Worm (Caenorhabditis elegans) whole organism, L1 larva: ENCODE data around the gene pph-4.1.

Experiments used
- C04F5.9 ChIP-seq: sonication (generic microtip); optimal IDR thresholded peaks from 2 replicates; lab custom pipeline; 2016; ENCODE audit warnings: missing genetic modification characterization, missing compliant biosample characterization
- C16A3.4 ChIP-seq: fragments of 150-350 bp; optimal IDR thresholded peaks from 2 replicates; lab custom pipeline; 2014; ENCODE audit warnings: missing biosample characterization, missing genetic modification characterization
- Y116A8C.19 ChIP-seq: sonication (generic microtip); optimal IDR thresholded peaks from 2 replicates; lab custom pipeline; 2016; ENCODE audit warnings: missing compliant biosample characterization, missing genetic modification characterization, borderline replicate concordance
- aha-1 ChIP-seq: fragments of 150-350 bp; optimal IDR thresholded peaks from 2 replicates; lab custom pipeline; 2014; ENCODE audit warnings: missing biosample characterization, missing genetic modification characterization
- alr-1 ChIP-seq: fragments of 200-800 bp; sonication (Bioruptor generic); optimal IDR thresholded peaks from 2 replicates; lab custom pipeline; 2018; ENCODE audit warnings: borderline replicate concordance, mild to moderate bottlenecking, missing genetic modification characterization, missing compliant biosample characterization
- aly-2 ChIP-seq: fragments of 150-350 bp; optimal IDR thresholded peaks from 2 replicates; lab custom pipeline; 2014; ENCODE audit warnings: missing biosample characterization, missing genetic modification characterization
- ama-1 ChIP-seq: fragments of 150-350 bp; optimal IDR thresholded peaks from 2 replicates; lab custom pipeline; 2014
- ceh-88 ChIP-seq: fragments of 200-800 bp; sonication (Bioruptor generic); IDR thresholded peaks from 2 replicates; pipeline ENCODE4 v1.3.6; 2022; ENCODE audit warnings: missing genetic modification characterization, missing compliant biosample characterization
- ceh-90 ChIP-seq: sonication (generic microtip); optimal IDR thresholded peaks from 2 replicates; lab custom pipeline; 2016; ENCODE audit warnings: missing genetic modification characterization, missing compliant biosample characterization
- dpl-1 ChIP-seq, 3 experiments: fragments of 150-350 bp in 2 of 3; sonication (generic microtip) in 1 of 3; optimal IDR thresholded peaks; 2 replicates each; lab custom pipeline; 2014 to 2017; ENCODE audit warnings: missing biosample characterization in 3 of 3, missing genetic modification characterization in 3 of 3, missing genetic modification reagents in 3 of 3
- dsc-1 ChIP-seq: sonication (generic microtip); optimal IDR thresholded peaks from 2 replicates; lab custom pipeline; 2016; ENCODE audit warnings: mild to moderate bottlenecking, missing genetic modification characterization, missing compliant biosample characterization
- efl-1 ChIP-seq, 4 experiments: fragments of 150-350 bp; optimal IDR thresholded peaks in 3 of 4; peaks in 1 of 4; 1 replicate in 1 of 4; 2 replicates in 3 of 4; lab custom pipeline; 2014; ENCODE audit warnings: missing biosample characterization in 2 of 4, missing genetic modification characterization in 2 of 4, missing genetic modification reagents in 2 of 4
- egl-13 ChIP-seq: sonication (generic microtip); optimal IDR thresholded peaks from 2 replicates; lab custom pipeline; 2016; ENCODE audit warnings: missing genotype, missing genetic modification reagents, missing genetic modification characterization, missing compliant biosample characterization
- egl-27 ChIP-seq, 2 experiments: fragments of 150-350 bp in 1 of 2; sonication (generic microtip); optimal IDR thresholded peaks; 3 replicates each; lab custom pipeline; 2017 to 2018; ENCODE audit warnings: missing biosample characterization in 2 of 2, missing genetic modification characterization in 2 of 2, missing genetic modification reagents in 2 of 2
- elt-3 ChIP-seq, 6 experiments: fragments of 150-350 bp in 1 of 6; sonication (generic microtip); optimal IDR thresholded peaks; 2 replicates each; lab custom pipeline; 2017 to 2018; ENCODE audit warnings: missing biosample characterization in 6 of 6, missing genetic modification characterization in 6 of 6, inconsistent platforms in 1 of 6
- ets-5 ChIP-seq: fragments of 200-800 bp; sonication (Bioruptor generic); IDR thresholded peaks from 2 replicates; pipeline ENCODE4 v1.3.6; 2022; ENCODE audit warnings: missing genetic modification characterization, missing compliant biosample characterization
- fkh-10 ChIP-seq: sonication (generic microtip); optimal IDR thresholded peaks from 2 replicates; lab custom pipeline; 2017; ENCODE audit warnings: missing biosample characterization, missing genetic modification reagents, missing genetic modification characterization
- fos-1 ChIP-seq: fragments of 150-350 bp; optimal IDR thresholded peaks from 2 replicates; lab custom pipeline; 2014; ENCODE audit warnings: missing biosample characterization, missing genetic modification characterization
- grh-1 ChIP-seq: fragments of 200-800 bp; sonication (Bioruptor generic); IDR thresholded peaks from 2 replicates; pipeline ENCODE4 v1.3.6; 2022; ENCODE audit warnings: missing genetic modification reagents, missing genetic modification characterization, missing compliant biosample characterization
- hlh-17 ChIP-seq: fragments of 200-800 bp; sonication (Bioruptor generic); optimal IDR thresholded peaks from 2 replicates; lab custom pipeline; 2018; ENCODE audit warnings: missing genetic modification characterization, mild to moderate bottlenecking, missing compliant biosample characterization, moderate library complexity, borderline replicate concordance
- hlh-4 ChIP-seq: sonication (generic microtip); optimal IDR thresholded peaks from 2 replicates; lab custom pipeline; 2016; ENCODE audit warnings: mild to moderate bottlenecking, missing genetic modification characterization, missing compliant biosample characterization
- irx-1 ChIP-seq: sonication (generic microtip); optimal IDR thresholded peaks from 2 replicates; lab custom pipeline; 2016; ENCODE audit warnings: missing genetic modification characterization, missing compliant biosample characterization
- isw-1 ChIP-seq: fragments of 200-800 bp; sonication (Bioruptor generic); IDR thresholded peaks from 2 replicates; pipeline ENCODE4 v1.3.6; 2022; ENCODE audit warnings: missing genetic modification characterization, missing compliant biosample characterization
- lin-13 ChIP-seq: fragments of 150-350 bp; optimal IDR thresholded peaks from 2 replicates; lab custom pipeline; 2014; ENCODE audit warnings: missing biosample characterization, missing genetic modification reagents, missing genetic modification characterization
- lin-14 ChIP-seq: fragments of 200-800 bp; sonication (Bioruptor generic); optimal IDR thresholded peaks from 2 replicates; lab custom pipeline; 2018; ENCODE audit warnings: mild to moderate bottlenecking, missing genetic modification characterization, moderate library complexity, missing compliant biosample characterization
- lin-39 ChIP-seq: fragments of 150-350 bp; optimal IDR thresholded peaks from 2 replicates; lab custom pipeline; 2014; ENCODE audit warnings: missing biosample characterization, missing genetic modification reagents, missing genetic modification characterization
- lir-3 ChIP-seq: sonication (generic microtip); optimal IDR thresholded peaks from 2 replicates; lab custom pipeline; 2016; ENCODE audit warnings: mild to moderate bottlenecking, missing genetic modification characterization, moderate library complexity, missing compliant biosample characterization; ENCODE audit not compliant: poor library complexity
- mdl-1 ChIP-seq, 2 experiments: fragments of 150-350 bp; optimal IDR thresholded peaks; 2 replicates each; lab custom pipeline; 2014 to 2017; ENCODE audit warnings: missing biosample characterization in 2 of 2, missing genetic modification characterization in 2 of 2, inconsistent platforms in 1 of 2
- nhr-11 ChIP-seq: fragments of 150-350 bp; optimal IDR thresholded peaks from 2 replicates; lab custom pipeline; 2014; ENCODE audit warnings: missing biosample characterization, missing genetic modification characterization
- nhr-12 ChIP-seq: sonication (generic microtip); optimal IDR thresholded peaks from 2 replicates; lab custom pipeline; 2017; ENCODE audit warnings: missing biosample characterization, missing genetic modification characterization
- nhr-20 ChIP-seq: sonication (generic microtip); optimal IDR thresholded peaks from 2 replicates; lab custom pipeline; 2016; ENCODE audit warnings: mild to moderate bottlenecking, missing genetic modification characterization, missing compliant biosample characterization
- nhr-237 ChIP-seq: fragments of 150-350 bp; optimal IDR thresholded peaks from 2 replicates; lab custom pipeline; 2014; ENCODE audit warnings: missing biosample characterization, missing genetic modification characterization
- nhr-28 ChIP-seq: fragments of 150-350 bp; optimal IDR thresholded peaks from 2 replicates; lab custom pipeline; 2014; ENCODE audit warnings: missing biosample characterization, missing genetic modification characterization
- nhr-71 ChIP-seq: sonication (generic microtip); optimal IDR thresholded peaks from 2 replicates; lab custom pipeline; 2016; ENCODE audit warnings: mild to moderate bottlenecking, missing genetic modification characterization, moderate library complexity, missing compliant biosample characterization
- nhr-84 ChIP-seq: sonication (generic microtip); optimal IDR thresholded peaks from 2 replicates; lab custom pipeline; 2017; ENCODE audit warnings: missing biosample characterization, missing genetic modification characterization
- nhr-85 ChIP-seq: sonication (generic microtip); peaks from one replicate; lab custom pipeline; 2016; ENCODE audit warnings: missing genetic modification characterization, inconsistent platforms, missing compliant biosample characterization
- pqm-1 ChIP-seq: sonication (generic microtip); optimal IDR thresholded peaks from 3 replicates; lab custom pipeline; 2017; ENCODE audit warnings: missing biosample characterization, missing genetic modification characterization
- rnt-1 ChIP-seq: sonication (generic microtip); optimal IDR thresholded peaks from 2 replicates; lab custom pipeline; 2016; ENCODE audit warnings: mild to moderate bottlenecking, missing genetic modification characterization, moderate library complexity, missing compliant biosample characterization
- snu-23 ChIP-seq: sonication (generic microtip); optimal IDR thresholded peaks from 2 replicates; lab custom pipeline; 2016; ENCODE audit warnings: missing genetic modification characterization, missing compliant biosample characterization
- sox-4 ChIP-seq: sonication (generic microtip); optimal IDR thresholded peaks from 2 replicates; lab custom pipeline; 2016; ENCODE audit warnings: missing genetic modification characterization, missing compliant biosample characterization
- sptf-1 ChIP-seq: fragments of 150-350 bp; optimal IDR thresholded peaks from 2 replicates; lab custom pipeline; 2014; ENCODE audit warnings: missing biosample characterization, missing genetic modification characterization
- sup-37 ChIP-seq: fragments of 200-800 bp; sonication (Bioruptor generic); optimal IDR thresholded peaks from 2 replicates; lab custom pipeline; 2018; ENCODE audit warnings: mild to moderate bottlenecking, missing genetic modification characterization, missing compliant biosample characterization
- tbx-2 ChIP-seq: sonication (generic microtip); optimal IDR thresholded peaks from 2 replicates; lab custom pipeline; 2016; ENCODE audit warnings: missing genetic modification characterization, missing compliant biosample characterization
- tlp-1 ChIP-seq: fragments of 150-350 bp; optimal IDR thresholded peaks from 2 replicates; lab custom pipeline; 2014; ENCODE audit warnings: missing biosample characterization, missing genetic modification characterization
- unc-30 ChIP-seq: sonication (generic microtip); optimal IDR thresholded peaks from 2 replicates; lab custom pipeline; 2017; ENCODE audit warnings: missing biosample characterization, missing genetic modification characterization
- unc-62 ChIP-seq: fragments of 150-350 bp; optimal IDR thresholded peaks from 2 replicates; lab custom pipeline; 2014; ENCODE audit warnings: missing biosample characterization, missing genetic modification reagents, missing genetic modification characterization
- unc-86 ChIP-seq: sonication (generic microtip); optimal IDR thresholded peaks from 2 replicates; lab custom pipeline; 2016; ENCODE audit warnings: missing genetic modification characterization, missing compliant biosample characterization
- unc-98 ChIP-seq: fragments of 200-800 bp; sonication (Bioruptor generic); IDR thresholded peaks from 2 replicates; pipeline ENCODE4 v1.3.6; 2022; ENCODE audit warnings: missing genetic modification characterization, missing compliant biosample characterization
- xbp-1 ChIP-seq: sonication (generic microtip); optimal IDR thresholded peaks from 2 replicates; lab custom pipeline; 2016; ENCODE audit warnings: missing genetic modification characterization, missing compliant biosample characterization
- zag-1 ChIP-seq: fragments of 150-350 bp; optimal IDR thresholded peaks from 2 replicates; lab custom pipeline; 2014; ENCODE audit warnings: missing biosample characterization, missing genetic modification characterization
- ztf-11 ChIP-seq, 2 experiments: sonication (generic microtip); optimal IDR thresholded peaks; 2 replicates each; lab custom pipeline; 2016 to 2017; ENCODE audit warnings: missing genetic modification characterization in 2 of 2, missing biosample characterization in 1 of 2, missing compliant biosample characterization in 1 of 2

The pph-4.1 gene

ce11 chrIII:12368462-12369306 is 17.5 kb upstream of the pph-4.1 start, which contains the start of gene his-72:
his-72 (minus strand) TSS chrIII:12369050.
- no peak for TF ChIP-seq irx-1 (tag; lab: Kevin White, UChicago)
- TF ChIP-seq hlh-4 = no peak
- peak; percentile 51 for TF ChIP-seq rnt-1 (tag; lab: Kevin White, UChicago)
- TF ChIP-seq nhr-237 (tag; lab: Kevin White, UChicago) = no peak
- no peak for TF ChIP-seq sptf-1 (tag; lab: Kevin White, UChicago)
- no peak for TF ChIP-seq Y116A8C.19 (tag; lab: Kevin White, UChicago)
- TF ChIP-seq dsc-1 (tag; lab: Kevin White, UChicago) = peak; percentile 48
- TF ChIP-seq unc-62 (GFP tag; lab: Kevin White, UChicago) = no peak
- TF ChIP-seq nhr-11 (tag; lab: Kevin White, UChicago) = no peak
- TF ChIP-seq ceh-88 (GFP tag; lab: Robert Waterston, UW) = 0 out of 2 replicates have a peak, but pooled peaks have one; percentile 17
- TF ChIP-seq zag-1 = no peak
- peak in 1 of 6 experiments; percentile 2 for TF ChIP-seq elt-3 (tag; optimal IDR thresholded peaks at IDR 0.05; lab: Kevin White, UChicago)
- TF ChIP-seq isw-1 = peak; percentile 36
- peak; percentile 43 to 56 for TF ChIP-seq efl-1 (optimal IDR thresholded peaks at IDR 0.05; lab: Kevin White, UChicago)
- TF ChIP-seq efl-1 (GFP tag; optimal IDR thresholded peaks at IDR 0.05 in 1 of 2; lab: Kevin White, UChicago) = peak; percentile 54 to 89
- TF ChIP-seq alr-1 (tag; lab: Kevin White, UChicago) = no peak
- TF ChIP-seq ets-5 (GFP tag; lab: Robert Waterston, UW) = no peak
- TF ChIP-seq snu-23 (GFP tag; lab: Kevin White, UChicago) = peak; percentile 33
- no peak for TF ChIP-seq nhr-12 (tag; lab: Kevin White, UChicago)
- TF ChIP-seq mdl-1 (tag; optimal IDR thresholded peaks at IDR 0.05; lab: Kevin White, UChicago) = peak; percentile 42 to 47
- peak; percentile 13 for TF ChIP-seq lir-3 (tag; lab: Kevin White, UChicago)
- TF ChIP-seq egl-13 (tag; lab: Kevin White, UChicago) = peak; percentile 25
- peak in 1 of 2 experiments; percentile 60 for TF ChIP-seq ztf-11 (tag; optimal IDR thresholded peaks at IDR 0.05; lab: Kevin White, UChicago)
- no peak for TF ChIP-seq aha-1 (tag; lab: Kevin White, UChicago)
- no peak for TF ChIP-seq C16A3.4 (tag; lab: Kevin White, UChicago)
- TF ChIP-seq lin-14 (GFP tag; lab: Kevin White, UChicago) = peak; percentile 85
- TF ChIP-seq unc-98 (GFP tag; lab: Robert Waterston, UW) = no peak
- peak; percentile 71 for TF ChIP-seq nhr-71 (tag; lab: Kevin White, UChicago)
- no peak for TF ChIP-seq C04F5.9
- no peak for TF ChIP-seq ceh-90 (tag; lab: Kevin White, UChicago)
- no peak for TF ChIP-seq sox-4
- TF ChIP-seq sup-37 (GFP tag; lab: Kevin White, UChicago) = no peak
- peak; percentile 59 for TF ChIP-seq lin-13 (GFP tag; lab: Kevin White, UChicago)
- no peak for TF ChIP-seq hlh-17 (GFP tag; lab: Kevin White, UChicago)
- no peak for TF ChIP-seq egl-27 (tag; optimal IDR thresholded peaks at IDR 0.05; lab: Kevin White, UChicago)
- TF ChIP-seq grh-1 (GFP tag; lab: Robert Waterston, UW) = peak; percentile 38; the same call in 1 of the 2 replicates
- TF ChIP-seq lin-39 (tag; lab: Kevin White, UChicago) = no peak
- TF ChIP-seq tbx-2 (tag; lab: Kevin White, UChicago) = peak; percentile 48
- TF ChIP-seq pqm-1 (tag; lab: Kevin White, UChicago) = no peak
- no peak for TF ChIP-seq fos-1 (tag; lab: Kevin White, UChicago)
- peak; percentile 41 to 62 (median 50) for TF ChIP-seq dpl-1 (GFP tag; optimal IDR thresholded peaks at IDR 0.05; lab: Kevin White, UChicago)
- TF ChIP-seq tlp-1 (tag; lab: Kevin White, UChicago) = no peak
- TF ChIP-seq aly-2 = no peak
- peak; percentile 41 for TF ChIP-seq nhr-20 (tag; lab: Kevin White, UChicago)
- TF ChIP-seq nhr-84 (tag; lab: Kevin White, UChicago) = no peak
- no peak for TF ChIP-seq unc-30 (tag; lab: Kevin White, UChicago)
- TF ChIP-seq ama-1 (lab: Kevin White, UChicago) = no peak
- TF ChIP-seq unc-86 (tag; lab: Kevin White, UChicago) = peak; percentile 54
- TF ChIP-seq nhr-85 (tag; lab: Kevin White, UChicago) = peak; percentile 80
- peak; percentile 29 for TF ChIP-seq xbp-1
- TF ChIP-seq fkh-10 (GFP tag; lab: Kevin White, UChicago) = no peak
- TF ChIP-seq nhr-28 = no peak
